Fruit fly (Drosophila melanogaster) whole organism, embryonic: ENCODE data around the gene stg.

Experiments used
- Adf1 ChIP-seq: fragments of 200-800 bp; sonication (Bioruptor generic); IDR thresholded peaks from 2 replicates; pipeline ENCODE4 v1.3.6; 2022; ENCODE audit warnings: missing biosample characterization, missing genetic modification characterization
- Awh ChIP-seq: fragments of 200-800 bp; sonication (Bioruptor generic); IDR thresholded peaks from 2 replicates; pipeline ENCODE4, ENCODE4 v1.3.6; 2022; ENCODE audit warnings: missing biosample characterization, missing genetic modification characterization
- CG13287 ChIP-seq: fragments of 200-800 bp; sonication (Bioruptor generic); IDR thresholded peaks from 2 replicates; pipeline ENCODE4 v1.3.6; 2022; ENCODE audit warnings: missing biosample characterization, missing genetic modification characterization; ENCODE audit not compliant: partially characterized antibody
- CG1647 ChIP-seq: fragments of 200-800 bp; sonication (Bioruptor generic); optimal IDR thresholded peaks from 3 replicates; lab custom pipeline; 2016; ENCODE audit warnings: missing biosample characterization, missing genetic modification characterization
- CG31365 ChIP-seq: fragments of 200-800 bp; sonication (Bioruptor generic); optimal IDR thresholded peaks from 2 replicates; lab custom pipeline; 2018; ENCODE audit warnings: missing biosample characterization, mild to moderate bottlenecking, missing genetic modification characterization
- CG34376 ChIP-seq: fragments of 200-800 bp; sonication (Bioruptor generic); optimal IDR thresholded peaks from 2 replicates; lab custom pipeline; 2018; ENCODE audit warnings: missing biosample characterization, mild to moderate bottlenecking, missing genetic modification characterization
- CG3838 ChIP-seq: fragments of 200-800 bp; sonication (Bioruptor generic); optimal IDR thresholded peaks from 3 replicates; lab custom pipeline; 2016; ENCODE audit warnings: missing biosample characterization, missing genetic modification characterization
- Doc3 ChIP-seq: fragments of 200-800 bp; sonication (Bioruptor generic); IDR thresholded peaks from 3 replicates; pipeline ENCODE4 v1.3.6; 2022; ENCODE audit warnings: missing biosample characterization, missing genetic modification characterization; ENCODE audit not compliant: partially characterized antibody
- Med ChIP-seq: fragments of 200-800 bp; sonication (Bioruptor generic); peaks from one replicate; lab custom pipeline; 2016; ENCODE audit warnings: missing biosample characterization, missing genetic modification characterization, mild to moderate bottlenecking, inconsistent platforms, moderate library complexity
- Trl ChIP-seq, 3 experiments: fragments of >200 bp in 2 of 3; fragments of 200-800 bp in 1 of 3; sonication (Bioruptor generic) in 1 of 3; optimal IDR thresholded peaks; 2 replicates in 1 of 3; 3 replicates in 2 of 3; lab custom pipeline; 2016 to 2017; ENCODE audit warnings: missing biosample characterization in 1 of 3, missing genetic modification characterization in 1 of 3
- amos ChIP-seq: fragments of 200-800 bp; sonication (Bioruptor generic); IDR thresholded peaks from 2 replicates; pipeline ENCODE4 v1.3.6; 2022; ENCODE audit warnings: missing biosample characterization, missing genetic modification characterization; ENCODE audit not compliant: partially characterized antibody
- lola ChIP-seq, 3 experiments: fragments of >200 bp in 2 of 3; fragments of 200-800 bp in 1 of 3; sonication (Bioruptor generic) in 1 of 3; optimal IDR thresholded peaks; 2 replicates each; lab custom pipeline; 2017 to 2019; ENCODE audit warnings: missing biosample characterization in 3 of 3, missing genetic modification characterization in 3 of 3, mild to moderate bottlenecking in 1 of 3, moderate library complexity in 1 of 3
- pnt ChIP-seq: fragments of 200-800 bp; sonication (Bioruptor generic); optimal IDR thresholded peaks from 3 replicates; lab custom pipeline; 2016; ENCODE audit warnings: missing biosample characterization, missing genetic modification characterization

- TF ChIP-seq CG3838 (no peak), Adf1 (GFP tag; lab: Robert Waterston, UW) (no peak), lola (GFP tag; optimal IDR thresholded peaks at IDR 0.05; lab: Kevin White, UChicago) (no peak), amos (GFP tag; lab: Robert Waterston, UW) (no peak), CG31365 (tag; lab: Kevin White, UChicago) (no peak), Med (no peak), Trl (optimal IDR thresholded peaks at IDR 0.05; lab: Kevin White, UChicago) (no peak), Trl (GFP tag; optimal IDR thresholded peaks at IDR 0.05; lab: Kevin White, UChicago) (no peak), Awh (GFP tag; lab: Robert Waterston, UW) (no peak), CG1647 (GFP tag; lab: Kevin White, UChicago) (no peak), CG34376 (GFP tag; lab: Kevin White, UChicago) (no peak), Doc3 (GFP tag; lab: Robert Waterston, UW) (no peak), pnt (GFP tag; lab: Kevin White, UChicago) (no peak), CG13287 (GFP tag; lab: Robert Waterston, UW) (no peak)
Observed at dm6 chr3R:29238623-29239022, 17.0 kb downstream of the stg start, which contains the start of gene CG11951.
